Worm (Caenorhabditis elegans) whole organism, L1 larva: Measurements from ENCODE around the gene cwn-1.

ENCODE experiments used
- C04F5.9 ChIP-seq: sonication (generic microtip); optimal IDR thresholded peaks from 2 replicates; lab custom pipeline; 2016; ENCODE audit warnings: missing genetic modification characterization, missing compliant biosample characterization
- C16A3.4 ChIP-seq: fragments of 150-350 bp; optimal IDR thresholded peaks from 2 replicates; lab custom pipeline; 2014; ENCODE audit warnings: missing biosample characterization, missing genetic modification characterization
- C34B4.2 ChIP-seq: sonication (generic microtip); optimal IDR thresholded peaks from 2 replicates; lab custom pipeline; 2017; ENCODE audit warnings: mild to moderate bottlenecking, missing genetic modification characterization, missing compliant biosample characterization
- Y116A8C.19 ChIP-seq: sonication (generic microtip); optimal IDR thresholded peaks from 2 replicates; lab custom pipeline; 2016; ENCODE audit warnings: missing compliant biosample characterization, missing genetic modification characterization, borderline replicate concordance
- aha-1 ChIP-seq: fragments of 150-350 bp; optimal IDR thresholded peaks from 2 replicates; lab custom pipeline; 2014; ENCODE audit warnings: missing biosample characterization, missing genetic modification characterization
- alr-1 ChIP-seq: fragments of 200-800 bp; sonication (Bioruptor generic); optimal IDR thresholded peaks from 2 replicates; lab custom pipeline; 2018; ENCODE audit warnings: borderline replicate concordance, mild to moderate bottlenecking, missing genetic modification characterization, missing compliant biosample characterization
- aly-2 ChIP-seq: fragments of 150-350 bp; optimal IDR thresholded peaks from 2 replicates; lab custom pipeline; 2014; ENCODE audit warnings: missing biosample characterization, missing genetic modification characterization
- ama-1 ChIP-seq: fragments of 150-350 bp; optimal IDR thresholded peaks from 2 replicates; lab custom pipeline; 2014
- ceh-63 ChIP-seq: fragments of 200-800 bp; sonication (Bioruptor generic); optimal IDR thresholded peaks from 2 replicates; lab custom pipeline; 2018; ENCODE audit warnings: mild to moderate bottlenecking, missing genetic modification characterization, missing compliant biosample characterization
- ceh-82 ChIP-seq, 3 experiments: fragments of 150-350 bp in 1 of 3; sonication (generic microtip) in 2 of 3; optimal IDR thresholded peaks; 2 replicates each; lab custom pipeline; 2014 to 2017; ENCODE audit warnings: missing biosample characterization in 3 of 3, missing genetic modification characterization in 3 of 3
- ceh-90 ChIP-seq: sonication (generic microtip); optimal IDR thresholded peaks from 2 replicates; lab custom pipeline; 2016; ENCODE audit warnings: missing genetic modification characterization, missing compliant biosample characterization
- dpl-1 ChIP-seq, 3 experiments: fragments of 150-350 bp in 2 of 3; sonication (generic microtip) in 1 of 3; optimal IDR thresholded peaks; 2 replicates each; lab custom pipeline; 2014 to 2017; ENCODE audit warnings: missing biosample characterization in 3 of 3, missing genetic modification characterization in 3 of 3, missing genetic modification reagents in 3 of 3
- efl-1 ChIP-seq, 4 experiments: fragments of 150-350 bp; optimal IDR thresholded peaks in 3 of 4; peaks in 1 of 4; 1 replicate in 1 of 4; 2 replicates in 3 of 4; lab custom pipeline; 2014; ENCODE audit warnings: missing biosample characterization in 2 of 4, missing genetic modification characterization in 2 of 4, missing genetic modification reagents in 2 of 4
- efl-3 ChIP-seq: fragments of 200-800 bp; sonication (Bioruptor generic); optimal IDR thresholded peaks from 2 replicates; lab custom pipeline; 2018; ENCODE audit warnings: mild to moderate bottlenecking, missing genetic modification characterization, missing compliant biosample characterization
- egl-13 ChIP-seq: sonication (generic microtip); optimal IDR thresholded peaks from 2 replicates; lab custom pipeline; 2016; ENCODE audit warnings: missing genotype, missing genetic modification reagents, missing genetic modification characterization, missing compliant biosample characterization
- elt-2 ChIP-seq: sonication (generic microtip); optimal IDR thresholded peaks from 2 replicates; lab custom pipeline; 2016; ENCODE audit warnings: missing genetic modification characterization, mild to moderate bottlenecking, inconsistent platforms, missing compliant biosample characterization, missing genetic modification reagents
- elt-3 ChIP-seq, 6 experiments: fragments of 150-350 bp in 1 of 6; sonication (generic microtip); optimal IDR thresholded peaks; 2 replicates each; lab custom pipeline; 2017 to 2018; ENCODE audit warnings: missing biosample characterization in 6 of 6, missing genetic modification characterization in 6 of 6, inconsistent platforms in 1 of 6
- fkh-10 ChIP-seq: sonication (generic microtip); optimal IDR thresholded peaks from 2 replicates; lab custom pipeline; 2017; ENCODE audit warnings: missing biosample characterization, missing genetic modification reagents, missing genetic modification characterization
- fkh-4 ChIP-seq: sonication (generic microtip); optimal IDR thresholded peaks from 2 replicates; lab custom pipeline; 2016; ENCODE audit warnings: missing compliant biosample characterization, missing genetic modification characterization, borderline replicate concordance
- fkh-8 ChIP-seq: sonication (generic microtip); optimal IDR thresholded peaks from 2 replicates; lab custom pipeline; 2016; ENCODE audit warnings: mild to moderate bottlenecking, missing genetic modification characterization, missing compliant biosample characterization
- fos-1 ChIP-seq: fragments of 150-350 bp; optimal IDR thresholded peaks from 2 replicates; lab custom pipeline; 2014; ENCODE audit warnings: missing biosample characterization, missing genetic modification characterization
- grh-1 ChIP-seq: fragments of 200-800 bp; sonication (Bioruptor generic); IDR thresholded peaks from 2 replicates; pipeline ENCODE4 v1.3.6; 2022; ENCODE audit warnings: missing genetic modification reagents, missing genetic modification characterization, missing compliant biosample characterization
- hlh-4 ChIP-seq: sonication (generic microtip); optimal IDR thresholded peaks from 2 replicates; lab custom pipeline; 2016; ENCODE audit warnings: mild to moderate bottlenecking, missing genetic modification characterization, missing compliant biosample characterization
- jun-1 ChIP-seq: fragments of 150-350 bp; optimal IDR thresholded peaks from 2 replicates; lab custom pipeline; 2014; ENCODE audit warnings: missing biosample characterization, missing genetic modification reagents, missing genetic modification characterization
- lin-13 ChIP-seq: fragments of 150-350 bp; optimal IDR thresholded peaks from 2 replicates; lab custom pipeline; 2014; ENCODE audit warnings: missing biosample characterization, missing genetic modification reagents, missing genetic modification characterization
- lin-15B ChIP-seq: fragments of 150-350 bp; sonication (generic microtip); optimal IDR thresholded peaks from 3 replicates; lab custom pipeline; 2014; ENCODE audit warnings: missing biosample characterization, missing genetic modification characterization
- lin-35 ChIP-seq, 2 experiments: fragments of 150-350 bp; optimal IDR thresholded peaks; 2 replicates each; lab custom pipeline; 2014; ENCODE audit warnings: missing biosample characterization in 2 of 2, missing genetic modification characterization in 2 of 2, missing genetic modification reagents in 2 of 2
- lin-39 ChIP-seq: fragments of 150-350 bp; optimal IDR thresholded peaks from 2 replicates; lab custom pipeline; 2014; ENCODE audit warnings: missing biosample characterization, missing genetic modification reagents, missing genetic modification characterization
- mab-9 ChIP-seq: fragments of 200-800 bp; sonication (Bioruptor generic); IDR thresholded peaks from 2 replicates; pipeline ENCODE4 v1.3.6; 2022; ENCODE audit warnings: missing genetic modification reagents, missing genetic modification characterization, missing compliant biosample characterization
- mdl-1 ChIP-seq, 2 experiments: fragments of 150-350 bp; optimal IDR thresholded peaks; 2 replicates each; lab custom pipeline; 2014 to 2017; ENCODE audit warnings: missing biosample characterization in 2 of 2, missing genetic modification characterization in 2 of 2, inconsistent platforms in 1 of 2
- nhr-12 ChIP-seq: sonication (generic microtip); optimal IDR thresholded peaks from 2 replicates; lab custom pipeline; 2017; ENCODE audit warnings: missing biosample characterization, missing genetic modification characterization
- nhr-20 ChIP-seq: sonication (generic microtip); optimal IDR thresholded peaks from 2 replicates; lab custom pipeline; 2016; ENCODE audit warnings: mild to moderate bottlenecking, missing genetic modification characterization, missing compliant biosample characterization
- nhr-71 ChIP-seq: sonication (generic microtip); optimal IDR thresholded peaks from 2 replicates; lab custom pipeline; 2016; ENCODE audit warnings: mild to moderate bottlenecking, missing genetic modification characterization, moderate library complexity, missing compliant biosample characterization
- nhr-77 ChIP-seq: fragments of 150-350 bp; optimal IDR thresholded peaks from 2 replicates; lab custom pipeline; 2014; ENCODE audit warnings: missing biosample characterization, missing genetic modification characterization
- rnt-1 ChIP-seq: sonication (generic microtip); optimal IDR thresholded peaks from 2 replicates; lab custom pipeline; 2016; ENCODE audit warnings: mild to moderate bottlenecking, missing genetic modification characterization, moderate library complexity, missing compliant biosample characterization
- skn-1 ChIP-seq: fragments of 150-350 bp; optimal IDR thresholded peaks from 2 replicates; lab custom pipeline; 2014; ENCODE audit warnings: missing biosample characterization, missing genetic modification characterization
- snpc-4 ChIP-seq: fragments of 150-350 bp; optimal IDR thresholded peaks from 2 replicates; lab custom pipeline; 2014; ENCODE audit warnings: missing biosample characterization, missing genetic modification characterization
- snu-23 ChIP-seq: sonication (generic microtip); optimal IDR thresholded peaks from 2 replicates; lab custom pipeline; 2016; ENCODE audit warnings: missing genetic modification characterization, missing compliant biosample characterization
- sptf-1 ChIP-seq: fragments of 150-350 bp; optimal IDR thresholded peaks from 2 replicates; lab custom pipeline; 2014; ENCODE audit warnings: missing biosample characterization, missing genetic modification characterization
- tlp-1 ChIP-seq: fragments of 150-350 bp; optimal IDR thresholded peaks from 2 replicates; lab custom pipeline; 2014; ENCODE audit warnings: missing biosample characterization, missing genetic modification characterization
- unc-130 ChIP-seq: fragments of 150-350 bp; optimal IDR thresholded peaks from 2 replicates; lab custom pipeline; 2017; ENCODE audit warnings: missing biosample characterization, missing genetic modification characterization, inconsistent platforms
- unc-30 ChIP-seq: sonication (generic microtip); optimal IDR thresholded peaks from 2 replicates; lab custom pipeline; 2017; ENCODE audit warnings: missing biosample characterization, missing genetic modification characterization
- unc-62 ChIP-seq: fragments of 150-350 bp; optimal IDR thresholded peaks from 2 replicates; lab custom pipeline; 2014; ENCODE audit warnings: missing biosample characterization, missing genetic modification reagents, missing genetic modification characterization
- unc-86 ChIP-seq: sonication (generic microtip); optimal IDR thresholded peaks from 2 replicates; lab custom pipeline; 2016; ENCODE audit warnings: missing genetic modification characterization, missing compliant biosample characterization
- unc-98 ChIP-seq: fragments of 200-800 bp; sonication (Bioruptor generic); IDR thresholded peaks from 2 replicates; pipeline ENCODE4 v1.3.6; 2022; ENCODE audit warnings: missing genetic modification characterization, missing compliant biosample characterization
- vab-15 ChIP-seq: sonication (generic microtip); optimal IDR thresholded peaks from 2 replicates; lab custom pipeline; 2017; ENCODE audit warnings: missing genotype, mild to moderate bottlenecking, missing genetic modification characterization, missing compliant biosample characterization
- xbp-1 ChIP-seq: sonication (generic microtip); optimal IDR thresholded peaks from 2 replicates; lab custom pipeline; 2016; ENCODE audit warnings: missing genetic modification characterization, missing compliant biosample characterization
- ztf-11 ChIP-seq, 2 experiments: sonication (generic microtip); optimal IDR thresholded peaks; 2 replicates each; lab custom pipeline; 2016 to 2017; ENCODE audit warnings: missing genetic modification characterization in 2 of 2, missing biosample characterization in 1 of 2, missing compliant biosample characterization in 1 of 2
- ztf-4 ChIP-seq: fragments of 150-350 bp; optimal IDR thresholded peaks from 2 replicates; lab custom pipeline; 2014; ENCODE audit warnings: missing biosample characterization, missing genetic modification characterization

The cwn-1 gene

ce11 chrII:160561-161123 is 27.2 kb upstream of the cwn-1 start (continued):
- no peak for TF ChIP-seq C04F5.9 (tag; lab: Kevin White, UChicago)
- TF ChIP-seq ceh-90 (tag; lab: Kevin White, UChicago): no peak
- TF ChIP-seq fos-1 (tag; lab: Kevin White, UChicago): no peak
- TF ChIP-seq aha-1: no peak
- no peak for TF ChIP-seq hlh-4
- no peak for TF ChIP-seq snpc-4 (tag; lab: Kevin White, UChicago)
- no peak for TF ChIP-seq unc-98 (GFP tag; lab: Robert Waterston, UW)
- no peak for TF ChIP-seq alr-1 (tag; lab: Kevin White, UChicago)
- peak; percentile 5 for TF ChIP-seq rnt-1
- no peak for TF ChIP-seq Y116A8C.19 (tag; lab: Kevin White, UChicago)
- no peak for TF ChIP-seq jun-1
- no peak for TF ChIP-seq aly-2
- TF ChIP-seq ztf-4: peak; percentile 11
- peak; percentile 69 for TF ChIP-seq nhr-71 (tag; lab: Kevin White, UChicago)
- no peak for TF ChIP-seq unc-62 (GFP tag; lab: Kevin White, UChicago)
- TF ChIP-seq lin-15B (tag; lab: Kevin White, UChicago): no peak
- no peak for TF ChIP-seq efl-3 (GFP tag; lab: Kevin White, UChicago)
- no peak for TF ChIP-seq unc-130 (tag; lab: Kevin White, UChicago)
- no peak for TF ChIP-seq fkh-10 (GFP tag; lab: Kevin White, UChicago)
- no peak for TF ChIP-seq lin-39 (tag; lab: Kevin White, UChicago)
- TF ChIP-seq lin-35 (GFP tag; optimal IDR thresholded peaks at IDR 0.05; lab: Kevin White, UChicago): no peak
- TF ChIP-seq sptf-1 (tag; lab: Kevin White, UChicago): no peak
- no peak for TF ChIP-seq ceh-82 (tag; optimal IDR thresholded peaks at IDR 0.05; lab: Kevin White, UChicago)
- TF ChIP-seq tlp-1: no peak
- TF ChIP-seq egl-13 (tag; lab: Kevin White, UChicago): no peak
- no peak for TF ChIP-seq C16A3.4 (tag; lab: Kevin White, UChicago)
- no peak for TF ChIP-seq mab-9
- TF ChIP-seq vab-15: no peak
- TF ChIP-seq efl-1 (optimal IDR thresholded peaks at IDR 0.05; lab: Kevin White, UChicago): no peak
- TF ChIP-seq efl-1 (GFP tag; optimal IDR thresholded peaks at IDR 0.05 in 1 of 2; lab: Kevin White, UChicago): peak in 1 of 2 experiments; percentile 37
- TF ChIP-seq snu-23: no peak
- TF ChIP-seq grh-1 (GFP tag; lab: Robert Waterston, UW): no peak

- TF ChIP-seq jun-1 (peak; percentile 9), aha-1 (no peak), unc-62 (GFP tag; lab: Kevin White, UChicago) (no peak), mdl-1 (tag; optimal IDR thresholded peaks at IDR 0.05; lab: Kevin White, UChicago) (peak in 1 of 2 experiments; percentile 10), snu-23 (peak; percentile 63), ceh-63 (no peak), dpl-1 (GFP tag; optimal IDR thresholded peaks at IDR 0.05; lab: Kevin White, UChicago) (peak in 2 of 3 experiments; percentile 2 to 31), fkh-8 (tag; lab: Kevin White, UChicago) (no peak), ama-1 (lab: Kevin White, UChicago) (no peak), ztf-11 (tag; optimal IDR thresholded peaks at IDR 0.05; lab: Kevin White, UChicago) (no peak), nhr-77 (tag; lab: Kevin White, UChicago) (no peak), unc-98 (GFP tag; lab: Robert Waterston, UW) (no peak), nhr-20 (tag; lab: Kevin White, UChicago) (peak; percentile 48), alr-1 (tag; lab: Kevin White, UChicago) (no peak), nhr-12 (tag; lab: Kevin White, UChicago) (no peak), C34B4.2 (tag; lab: Kevin White, UChicago) (no peak), snpc-4 (tag; lab: Kevin White, UChicago) (no peak), hlh-4 (no peak), xbp-1 (tag; lab: Kevin White, UChicago) (peak; percentile 3), vab-15 (no peak), unc-86 (tag; lab: Kevin White, UChicago) (no peak), elt-2 (peak; percentile 32), elt-3 (tag; optimal IDR thresholded peaks at IDR 0.05; lab: Kevin White, UChicago) (peak in 2 of 6 experiments; percentile 14 to 44), ztf-4 (peak; percentile 26), unc-30 (tag; lab: Kevin White, UChicago) (no peak), fkh-4 (no peak), lin-13 (GFP tag; lab: Kevin White, UChicago) (no peak), unc-130 (tag; lab: Kevin White, UChicago) (no peak), fos-1 (tag; lab: Kevin White, UChicago) (peak; percentile 37), skn-1 (tag; lab: Kevin White, UChicago) (no peak), C16A3.4 (tag; lab: Kevin White, UChicago) (no peak), lin-35 (GFP tag; optimal IDR thresholded peaks at IDR 0.05; lab: Kevin White, UChicago) (peak; percentile 4 to 64)
Observed at ce11 chrII:159294-159922, 26.0 kb upstream of the cwn-1 start.
